Worm (Caenorhabditis elegans): ENCODE measurements around the gene Y41D4A.3.
A peak's percentile ranks its signal among the peaks of the same experiment; 100 is the strongest.

Y41D4A.3 gene

DNA sequence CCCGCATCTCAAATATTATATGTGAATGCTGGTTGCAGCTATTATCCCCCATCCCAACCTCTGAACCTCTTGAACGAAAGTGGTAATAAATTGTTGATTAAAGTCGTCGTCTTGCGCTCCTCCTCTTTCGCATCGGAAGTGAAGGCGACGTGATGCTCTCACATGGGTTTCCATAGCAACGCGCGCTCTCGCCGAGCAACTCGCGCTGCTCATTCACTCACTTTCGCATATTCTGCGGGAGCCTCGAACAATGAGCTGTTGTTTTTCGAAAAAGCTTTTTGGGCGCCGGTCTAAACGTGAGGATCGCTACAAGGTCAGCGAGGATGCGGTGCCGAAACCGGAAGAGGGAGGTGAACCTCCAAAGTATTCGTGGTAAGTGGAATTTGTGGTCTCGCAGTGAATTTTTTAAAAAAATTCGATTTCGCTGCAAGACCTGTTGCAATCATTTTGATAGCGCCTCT lies 42.5 kb upstream of the Y41D4A.3 start, which contains the start of gene rpi-2 (continued):
- TF ChIP-seq unc-130 (GFP tag; optimal IDR thresholded peaks at IDR 0.05): peak; percentile 53
- TF ChIP-seq Y5F2A.4 (GFP tag; optimal IDR thresholded peaks at IDR 0.05): peak; percentile 53
- TF ChIP-seq daf-19 (GFP tag; conservative IDR thresholded peaks at IDR 0.05): no peak
- TF ChIP-seq ZK337.2 (GFP tag; IDR thresholded peaks at IDR 0.05): no peak
- TF ChIP-seq nhr-10 (tag; optimal IDR thresholded peaks at IDR 0.05): no peak
- peak; percentile 22 for TF ChIP-seq nhr-102 (tag; optimal IDR thresholded peaks at IDR 0.05)
- TF ChIP-seq ZK546.5 (tag; optimal IDR thresholded peaks at IDR 0.05): peak in 1 of 2 experiments; percentile 46
- no peak for TF ChIP-seq attf-4 (tag; optimal IDR thresholded peaks at IDR 0.05)
- TF ChIP-seq mep-1 (tag; optimal IDR thresholded peaks at IDR 0.05): peak; percentile 13
- TF ChIP-seq dve-1 (tag; optimal IDR thresholded peaks at IDR 0.05; ENCODE audit: insufficient read depth): no peak
- TF ChIP-seq fkh-10 (GFP tag; optimal IDR thresholded peaks at IDR 0.05): no peak
- no peak for TF ChIP-seq nhr-48 (tag; optimal IDR thresholded peaks at IDR 0.05)
- no peak for TF ChIP-seq pqm-1 (tag; optimal IDR thresholded peaks at IDR 0.05)
- TF ChIP-seq nhr-6 (tag; optimal IDR thresholded peaks at IDR 0.05): no peak
- TF ChIP-seq Y48G9A.11 (GFP tag; IDR thresholded peaks at IDR 0.05): peak; percentile 82
- TF ChIP-seq mxl-2 (GFP tag; conservative IDR thresholded peaks at IDR 0.05): 0 out of 2 replicates have a peak, but pooled peaks have one; percentile 37
- peak; percentile 84 for TF ChIP-seq Y105C5A.15 (GFP tag; IDR thresholded peaks at IDR 0.05)
- TF ChIP-seq F26F4.8 (GFP tag; conservative IDR thresholded peaks at IDR 0.05): 0 out of 2 replicates have a peak, but pooled peaks have one; percentile 26
- peak; percentile 50 for TF ChIP-seq spr-1 (tag; optimal IDR thresholded peaks at IDR 0.05)
- TF ChIP-seq zfp-2 (tag; optimal IDR thresholded peaks at IDR 0.05): no peak
- TF ChIP-seq dmd-6 (GFP tag; IDR thresholded peaks at IDR 0.05): peak; percentile 38
- TF ChIP-seq ceh-32 (tag; optimal IDR thresholded peaks at IDR 0.05; ENCODE audit: poor library complexity): no peak
- TF ChIP-seq mes-2 (tag; optimal IDR thresholded peaks at IDR 0.05; ENCODE audit: poor library complexity, severe bottlenecking): peak; percentile 42
- TF ChIP-seq nhr-25 (tag; optimal IDR thresholded peaks at IDR 0.05; ENCODE audit: borderline replicate concordance, insufficient read depth): no peak

- TF ChIP-seq unc-62 (GFP tag; optimal IDR thresholded peaks at IDR 0.05 in 1 of 2): peak in 1 of 2 experiments; percentile 57
- TF ChIP-seq unc-62 (tag; optimal IDR thresholded peaks at IDR 0.05): no peak
- TF ChIP-seq F26F4.8 (GFP tag; conservative IDR thresholded peaks at IDR 0.05): no peak
- peak; percentile 62 for TF ChIP-seq set-16 (GFP tag; IDR thresholded peaks at IDR 0.05)
- TF ChIP-seq aha-1 (tag): peak; percentile 37
- no peak for TF ChIP-seq tra-1 (GFP tag; IDR thresholded peaks at IDR 0.05)
- TF ChIP-seq nhr-10 (tag; optimal IDR thresholded peaks at IDR 0.05): no peak
- no peak for TF ChIP-seq mep-1 (tag; optimal IDR thresholded peaks at IDR 0.05)
Observed at ce11 chrIV:1713618-1714017, 40.0 kb upstream of the Y41D4A.3 start.

DNA sequence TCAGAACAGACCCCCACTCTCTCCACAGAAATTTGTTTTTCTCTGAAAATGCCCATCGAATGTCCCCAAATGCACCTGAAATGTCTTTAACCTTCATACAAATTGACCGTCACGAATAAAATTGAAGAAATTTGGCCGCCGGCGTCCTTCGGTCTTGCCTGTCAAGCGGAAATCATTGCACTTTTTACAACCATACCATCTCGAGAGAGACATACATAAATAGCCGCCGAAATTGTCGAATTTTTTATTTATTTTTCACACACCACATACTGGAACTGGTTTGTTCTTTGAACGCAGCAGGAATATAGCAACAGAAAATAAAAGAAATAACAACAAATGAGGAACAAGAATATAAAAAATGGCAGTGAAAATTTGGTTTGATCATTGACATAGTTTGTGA lies 37.9 kb upstream of the Y41D4A.3 start:
- TF ChIP-seq nhr-25 (tag; optimal IDR thresholded peaks at IDR 0.05; ENCODE audit: borderline replicate concordance, insufficient read depth) (peak; percentile 11), skn-1 (tag; optimal IDR thresholded peaks at IDR 0.05) (no peak)

- TF ChIP-seq nhr-28 (tag; optimal IDR thresholded peaks at IDR 0.05) (peak; percentile 69), set-16 (GFP tag; IDR thresholded peaks at IDR 0.05) (no peak), mep-1 (tag; optimal IDR thresholded peaks at IDR 0.05) (no peak), ceh-28 (tag; optimal IDR thresholded peaks at IDR 0.05) (no peak), lin-1 (GFP tag; IDR thresholded peaks at IDR 0.05) (no peak), nhr-102 (tag; optimal IDR thresholded peaks at IDR 0.05) (no peak), madf-9 (GFP tag; conservative IDR thresholded peaks at IDR 0.05) (no peak), Y105C5A.15 (GFP tag; IDR thresholded peaks at IDR 0.05) (no peak)
Observed at ce11 chrIV:1720474-1720873, 33.1 kb upstream of the Y41D4A.3 start, which contains the start of gene epic-2. Gene epic-2, plus strand, starts transcription at chrIV:1720790.

All from whole organism, L4 larva.